Worm (Caenorhabditis elegans): ENCODE measurements around the gene ttr-29.

DNA sequence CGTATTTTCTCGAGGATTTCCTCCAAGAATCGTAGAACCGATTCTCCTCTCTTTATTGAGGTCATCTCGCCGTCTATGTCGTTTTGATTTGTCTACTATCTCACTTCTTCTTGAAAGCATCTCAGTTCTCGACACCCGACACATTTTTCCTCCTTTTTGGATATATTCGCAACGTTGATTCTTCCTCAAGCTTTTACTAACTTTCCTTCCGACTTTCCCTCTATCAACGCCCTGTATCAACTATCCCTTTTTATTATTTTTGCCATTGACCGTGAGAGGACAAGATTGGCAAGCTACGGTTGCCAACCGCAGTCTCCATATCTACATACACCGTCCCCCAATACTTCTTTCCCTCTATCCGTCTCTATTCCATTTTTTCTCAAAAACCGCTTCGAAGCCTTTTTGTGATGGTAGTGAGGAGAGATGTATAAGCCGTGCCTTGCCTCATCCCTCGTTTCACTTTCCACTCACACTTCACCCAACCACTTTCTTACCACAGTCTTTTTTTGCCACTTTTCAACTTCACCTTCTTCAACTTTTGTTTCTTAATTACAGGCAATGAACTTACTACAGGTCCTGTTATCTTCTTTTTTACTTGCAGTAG lies 22.4 kb upstream of the ttr-29 start, which contains the start of gene T16G1.2:
- TF ChIP-seq spr-1 (tag; optimal IDR thresholded peaks at IDR 0.05) (no peak), gei-8 (GFP tag; optimal IDR thresholded peaks at IDR 0.05) (no peak), nhr-76 (tag; optimal IDR thresholded peaks at IDR 0.05) (no peak), zfp-3 (GFP tag; conservative IDR thresholded peaks at IDR 0.05) (no peak), lin-13 (GFP tag; optimal IDR thresholded peaks at IDR 0.05) (no peak), aly-2 (tag; optimal IDR thresholded peaks at IDR 0.05) (no peak), mxl-3 (GFP tag; optimal IDR thresholded peaks at IDR 0.05) (no peak), unc-39 (tag; optimal IDR thresholded peaks at IDR 0.05) (no peak), fos-1 (tag; optimal IDR thresholded peaks at IDR 0.05) (no peak), aha-1 (tag) (no peak), Y105C5A.15 (GFP tag; IDR thresholded peaks at IDR 0.05) (no peak), ama-1 (optimal IDR thresholded peaks at IDR 0.05) (no peak), R02D3.7 (tag; optimal IDR thresholded peaks at IDR 0.05) (no peak), zag-1 (tag; optimal IDR thresholded peaks at IDR 0.05) (no peak)
